Worm (Caenorhabditis elegans) whole organism, mixed stage, embryonic: Measurements from ENCODE around the gene slc-25A18.1.

Experiments
- ces-1 ChIP-seq: fragments of 150-350 bp; optimal IDR thresholded peaks from 2 replicates; lab custom pipeline; 2014; ENCODE audit warnings: missing biosample characterization, missing genetic modification reagents, missing genetic modification characterization
- elt-3 ChIP-seq: fragments of 150-350 bp; optimal IDR thresholded peaks from 2 replicates; lab custom pipeline; 2014; ENCODE audit warnings: missing biosample characterization, missing genetic modification characterization
- ham-2 ChIP-seq: fragments of 200-800 bp; sonication (Bioruptor generic); optimal IDR thresholded peaks from 2 replicates; lab custom pipeline; 2018; ENCODE audit warnings: mild to moderate bottlenecking, missing genetic modification characterization, missing compliant biosample characterization
- lin-13 ChIP-seq: fragments of 150-350 bp; optimal IDR thresholded peaks from 2 replicates; lab custom pipeline; 2014; ENCODE audit warnings: missing biosample characterization, missing genetic modification characterization
- lsy-2 ChIP-seq: fragments of 150-350 bp; optimal IDR thresholded peaks from 2 replicates; lab custom pipeline; 2014; ENCODE audit warnings: missing biosample characterization, missing genetic modification characterization
- mab-5 ChIP-seq: fragments of 150-350 bp; optimal IDR thresholded peaks from 2 replicates; lab custom pipeline; 2014; ENCODE audit warnings: missing biosample characterization, missing genetic modification characterization
- mep-1 ChIP-seq: fragments of 150-350 bp; optimal IDR thresholded peaks from 2 replicates; lab custom pipeline; 2017; ENCODE audit warnings: missing biosample characterization, missing genetic modification reagents, missing genetic modification characterization, inconsistent platforms
- mls-2 ChIP-seq: sonication (generic microtip); optimal IDR thresholded peaks from 2 replicates; lab custom pipeline; 2016; ENCODE audit warnings: mild to moderate bottlenecking, missing genetic modification characterization, moderate library complexity, missing compliant biosample characterization
- nhr-12 ChIP-seq: fragments of 150-350 bp; optimal IDR thresholded peaks from 2 replicates; lab custom pipeline; 2014; ENCODE audit warnings: missing biosample characterization, missing genetic modification characterization
- nhr-76 ChIP-seq: sonication (generic microtip); optimal IDR thresholded peaks from 2 replicates; lab custom pipeline; 2017; ENCODE audit warnings: missing biosample characterization, missing genetic modification characterization
- unc-39 ChIP-seq: fragments of 150-350 bp; optimal IDR thresholded peaks from 2 replicates; lab custom pipeline; 2014; ENCODE audit warnings: missing biosample characterization, missing genetic modification characterization
- zip-8 ChIP-seq: fragments of 150-350 bp; optimal IDR thresholded peaks from 2 replicates; lab custom pipeline; 2014; ENCODE audit warnings: missing biosample characterization, missing genetic modification characterization
- ztf-11 ChIP-seq: fragments of 150-350 bp; optimal IDR thresholded peaks from 2 replicates; lab custom pipeline; 2014; ENCODE audit warnings: missing biosample characterization, missing genetic modification characterization

- TF ChIP-seq nhr-12 (tag; lab: Kevin White, UChicago) (no peak), mab-5 (tag; lab: Kevin White, UChicago) (no peak), elt-3 (tag; lab: Kevin White, UChicago) (no peak), nhr-76 (no peak), mls-2 (tag; lab: Kevin White, UChicago) (no peak), zip-8 (tag; lab: Kevin White, UChicago) (no peak), mep-1 (tag; lab: Kevin White, UChicago) (no peak), ham-2 (GFP tag; lab: Kevin White, UChicago) (no peak), lin-13 (no peak), lsy-2 (tag; lab: Kevin White, UChicago) (no peak), unc-39 (tag; lab: Kevin White, UChicago) (no peak), ces-1 (no peak), ztf-11 (tag; lab: Kevin White, UChicago) (no peak)
Measured at ce11 chrX:15050006-15050405, 46.3 kb upstream of the slc-25A18.1 start.
